Worm (Caenorhabditis elegans) whole organism, L2 larva: ENCODE measurements around the gene chst-1.
A peak's percentile ranks its signal among the peaks of the same experiment; 100 is the strongest.

Source experiments
- C34F6.9 ChIP-seq: fragments of 150-350 bp; optimal IDR thresholded peaks from 2 replicates; lab custom pipeline; 2014; ENCODE audit warnings: missing biosample characterization, missing genetic modification characterization
- F13H6.1 ChIP-seq: sonication (generic microtip); optimal IDR thresholded peaks from 2 replicates; lab custom pipeline; 2016; ENCODE audit warnings: missing genetic modification characterization, missing compliant biosample characterization
- R02D3.7 ChIP-seq: fragments of 150-350 bp; optimal IDR thresholded peaks from 2 replicates; lab custom pipeline; 2014; ENCODE audit warnings: missing biosample characterization, missing genetic modification characterization
- Y55F3AM.14 ChIP-seq: fragments of 200-800 bp; sonication (Bioruptor generic); optimal IDR thresholded peaks from 2 replicates; lab custom pipeline; 2018; ENCODE audit warnings: mild to moderate bottlenecking, missing genetic modification characterization, missing compliant biosample characterization
- ZK546.5 ChIP-seq: sonication (generic microtip); optimal IDR thresholded peaks from 2 replicates; lab custom pipeline; 2017; ENCODE audit warnings: missing biosample characterization, missing genetic modification characterization
- alr-1 ChIP-seq: fragments of 150-350 bp; optimal IDR thresholded peaks from 2 replicates; lab custom pipeline; 2014; ENCODE audit warnings: missing biosample characterization, missing genetic modification characterization
- aly-2 ChIP-seq: fragments of 150-350 bp; optimal IDR thresholded peaks from 2 replicates; lab custom pipeline; 2014; ENCODE audit warnings: missing biosample characterization, missing genetic modification characterization
- ama-1 ChIP-seq: fragments of 150-350 bp; optimal IDR thresholded peaks from 2 replicates; lab custom pipeline; 2018; ENCODE audit warnings: inconsistent platforms
- blmp-1 ChIP-seq: sonication (generic microtip); optimal IDR thresholded peaks from 2 replicates; lab custom pipeline; 2017; ENCODE audit warnings: missing genetic modification characterization, mild to moderate bottlenecking, missing compliant biosample characterization, antibody characterized with exemption, moderate library complexity; ENCODE audit not compliant: insufficient read depth
- ceh-16 ChIP-seq: fragments of 150-350 bp; optimal IDR thresholded peaks from 2 replicates; lab custom pipeline; 2014; ENCODE audit warnings: missing biosample characterization, missing genetic modification characterization
- ceh-82 ChIP-seq: fragments of 150-350 bp; optimal IDR thresholded peaks from 2 replicates; lab custom pipeline; 2014; ENCODE audit warnings: missing biosample characterization, missing genetic modification characterization
- crh-2 ChIP-seq: sonication (generic microtip); optimal IDR thresholded peaks from 2 replicates; lab custom pipeline; 2017; ENCODE audit warnings: missing biosample characterization, missing genetic modification characterization
- dmd-4 ChIP-seq: sonication (generic microtip); optimal IDR thresholded peaks from 2 replicates; lab custom pipeline; 2017; ENCODE audit warnings: missing biosample characterization, missing genetic modification characterization
- egl-27 ChIP-seq: sonication (generic microtip); optimal IDR thresholded peaks from 3 replicates; lab custom pipeline; 2017; ENCODE audit warnings: missing biosample characterization, missing genetic modification reagents, missing genetic modification characterization
- elt-1 ChIP-seq: fragments of 150-350 bp; optimal IDR thresholded peaks from 2 replicates; lab custom pipeline; 2014; ENCODE audit warnings: missing biosample characterization, missing genetic modification characterization
- elt-3 ChIP-seq: sonication (generic microtip); optimal IDR thresholded peaks from 2 replicates; lab custom pipeline; 2017; ENCODE audit warnings: missing biosample characterization, missing genetic modification characterization
- fos-1 ChIP-seq: fragments of 150-350 bp; optimal IDR thresholded peaks from 2 replicates; lab custom pipeline; 2014; ENCODE audit warnings: missing biosample characterization, missing genetic modification characterization
- gmeb-1 ChIP-seq: fragments of 150-350 bp; optimal IDR thresholded peaks from 2 replicates; lab custom pipeline; 2014; ENCODE audit warnings: missing biosample characterization, missing genetic modification characterization
- lin-11 ChIP-seq: fragments of 150-350 bp; sonication (generic microtip); optimal IDR thresholded peaks from 2 replicates; lab custom pipeline; 2014; ENCODE audit warnings: missing biosample characterization, missing genetic modification characterization, inconsistent platforms, mixed read lengths
- lin-13 ChIP-seq: fragments of 150-350 bp; optimal IDR thresholded peaks from 2 replicates; lab custom pipeline; 2014; ENCODE audit warnings: missing biosample characterization, missing genetic modification reagents, missing genetic modification characterization
- lin-39 ChIP-seq: fragments of 150-350 bp; optimal IDR thresholded peaks from 2 replicates; lab custom pipeline; 2014; ENCODE audit warnings: missing biosample characterization, missing genetic modification reagents, missing genetic modification characterization
- lsy-2 ChIP-seq, 2 experiments: fragments of 150-350 bp in 1 of 2; sonication (generic microtip) in 1 of 2; optimal IDR thresholded peaks; 2 replicates each; lab custom pipeline; 2014 to 2017; ENCODE audit warnings: missing biosample characterization in 2 of 2, missing genetic modification characterization in 2 of 2
- mab-5 ChIP-seq: fragments of 150-350 bp; optimal IDR thresholded peaks from 2 replicates; lab custom pipeline; 2014; ENCODE audit warnings: missing biosample characterization, missing genetic modification characterization
- mbf-1 ChIP-seq: sonication (generic microtip); optimal IDR thresholded peaks from 2 replicates; lab custom pipeline; 2017; ENCODE audit warnings: missing biosample characterization, missing genetic modification characterization
- mdl-1 ChIP-seq, 2 experiments: fragments of 150-350 bp in 1 of 2; sonication (generic microtip) in 1 of 2; optimal IDR thresholded peaks; 2 replicates each; lab custom pipeline; 2017; ENCODE audit warnings: missing biosample characterization in 2 of 2, missing genetic modification characterization in 2 of 2
- nhr-10 ChIP-seq: sonication (generic microtip); optimal IDR thresholded peaks from 2 replicates; lab custom pipeline; 2017; ENCODE audit warnings: missing biosample characterization, missing genetic modification characterization
- nhr-11 ChIP-seq: fragments of 150-350 bp; optimal IDR thresholded peaks from 2 replicates; lab custom pipeline; 2014; ENCODE audit warnings: missing biosample characterization, missing genetic modification characterization
- nhr-12 ChIP-seq: fragments of 150-350 bp; optimal IDR thresholded peaks from 2 replicates; lab custom pipeline; 2014; ENCODE audit warnings: missing biosample characterization, missing genetic modification characterization
- nhr-129 ChIP-seq: fragments of 150-350 bp; optimal IDR thresholded peaks from 2 replicates; lab custom pipeline; 2014; ENCODE audit warnings: missing biosample characterization, missing genetic modification characterization
- nhr-21 ChIP-seq: fragments of 150-350 bp; optimal IDR thresholded peaks from 2 replicates; lab custom pipeline; 2014; ENCODE audit warnings: missing biosample characterization, missing genetic modification characterization
- nhr-23 ChIP-seq: fragments of 150-350 bp; optimal IDR thresholded peaks from 2 replicates; lab custom pipeline; 2014; ENCODE audit warnings: missing biosample characterization, missing genetic modification reagents, missing genetic modification characterization
- nhr-237 ChIP-seq: fragments of 150-350 bp; optimal IDR thresholded peaks from 2 replicates; lab custom pipeline; 2014; ENCODE audit warnings: missing biosample characterization, missing genetic modification characterization
- nhr-25 ChIP-seq: fragments of 150-350 bp; sonication (generic microtip); optimal IDR thresholded peaks from 3 replicates; lab custom pipeline; 2014; ENCODE audit warnings: missing biosample characterization, missing genetic modification characterization
- nhr-6 ChIP-seq: fragments of 150-350 bp; optimal IDR thresholded peaks from 2 replicates; lab custom pipeline; 2014; ENCODE audit warnings: missing biosample characterization, missing genetic modification characterization
- nhr-77 ChIP-seq: fragments of 150-350 bp; optimal IDR thresholded peaks from 2 replicates; lab custom pipeline; 2014; ENCODE audit warnings: missing biosample characterization, missing genetic modification characterization
- peb-1 ChIP-seq: fragments of 150-350 bp; optimal IDR thresholded peaks from 2 replicates; lab custom pipeline; 2014; ENCODE audit warnings: missing biosample characterization, missing genetic modification characterization
- sem-4 ChIP-seq: fragments of 150-350 bp; optimal IDR thresholded peaks from 2 replicates; lab custom pipeline; 2014; ENCODE audit warnings: missing biosample characterization, missing genetic modification reagents, missing genetic modification characterization
- skn-1 ChIP-seq: sonication (generic microtip); optimal IDR thresholded peaks from 2 replicates; lab custom pipeline; 2017; ENCODE audit warnings: missing biosample characterization, missing genetic modification characterization
- sma-3 ChIP-seq: sonication (generic microtip); optimal IDR thresholded peaks from 2 replicates; lab custom pipeline; 2016; ENCODE audit warnings: missing genetic modification reagents, missing genetic modification characterization, missing compliant biosample characterization
- sma-9 ChIP-seq, 2 experiments: fragments of 150-350 bp in 1 of 2; sonication (generic microtip) in 1 of 2; optimal IDR thresholded peaks; 2 replicates each; lab custom pipeline; 2014 to 2016; ENCODE audit warnings: missing genetic modification characterization in 2 of 2, mild to moderate bottlenecking in 1 of 2, missing biosample characterization in 1 of 2, missing compliant biosample characterization in 1 of 2, missing genetic modification reagents in 1 of 2, moderate library complexity in 1 of 2
- snpc-4 ChIP-seq: fragments of 150-350 bp; optimal IDR thresholded peaks from 2 replicates; lab custom pipeline; 2014; ENCODE audit warnings: missing biosample characterization, missing genetic modification characterization
- unc-39 ChIP-seq: fragments of 150-350 bp; optimal IDR thresholded peaks from 2 replicates; lab custom pipeline; 2014; ENCODE audit warnings: missing biosample characterization, missing genetic modification characterization
- unc-55 ChIP-seq: fragments of 150-350 bp; sonication (generic microtip); optimal IDR thresholded peaks from 3 replicates; lab custom pipeline; 2014; ENCODE audit warnings: missing biosample characterization, missing genetic modification reagents, missing genetic modification characterization
- unc-62 ChIP-seq: fragments of 150-350 bp; optimal IDR thresholded peaks from 2 replicates; lab custom pipeline; 2014; ENCODE audit warnings: missing biosample characterization, missing genetic modification reagents, missing genetic modification characterization
- zag-1 ChIP-seq: fragments of 150-350 bp; optimal IDR thresholded peaks from 2 replicates; lab custom pipeline; 2014; ENCODE audit warnings: missing biosample characterization, missing genetic modification characterization
- ztf-1 ChIP-seq: fragments of 200-800 bp; sonication (Bioruptor generic); conservative IDR thresholded peaks from 2 replicates; pipeline ENCODE4 v1.3.6; 2022; ENCODE audit warnings: missing genetic modification characterization, missing compliant biosample characterization
- ztf-11 ChIP-seq: sonication (generic microtip); optimal IDR thresholded peaks from 2 replicates; lab custom pipeline; 2017; ENCODE audit warnings: missing biosample characterization, missing genetic modification characterization
- ztf-4 ChIP-seq: fragments of 150-350 bp; optimal IDR thresholded peaks from 2 replicates; lab custom pipeline; 2014; ENCODE audit warnings: missing biosample characterization, missing genetic modification characterization

Gene chst-1

ce11 chrII:8092537-8092936 is 14.2 kb downstream of the chst-1 start, which contains the start of gene ltd-1:
Gene ltd-1, minus strand, starts transcription at chrII:8092754.
- no peak for TF ChIP-seq ama-1 (lab: Kevin White, UChicago)
- TF ChIP-seq ZK546.5 (tag; lab: Kevin White, UChicago) = no peak
- TF ChIP-seq crh-2 (tag; lab: Kevin White, UChicago) = no peak
- TF ChIP-seq nhr-23 (tag; lab: Kevin White, UChicago) = no peak
- no peak for TF ChIP-seq peb-1 (tag; lab: Kevin White, UChicago)
- TF ChIP-seq Y55F3AM.14 (GFP tag; lab: Kevin White, UChicago) = no peak
- no peak for TF ChIP-seq nhr-129
- no peak for TF ChIP-seq nhr-10
- no peak for TF ChIP-seq nhr-21 (tag; lab: Kevin White, UChicago)
- TF ChIP-seq mdl-1 (tag; optimal IDR thresholded peaks at IDR 0.05; lab: Kevin White, UChicago) = no peak
- TF ChIP-seq aly-2 (tag; lab: Kevin White, UChicago) = no peak
- TF ChIP-seq R02D3.7 (tag; lab: Kevin White, UChicago) = no peak
- TF ChIP-seq sma-3 = no peak
- no peak for TF ChIP-seq gmeb-1 (tag; lab: Kevin White, UChicago)
- TF ChIP-seq ceh-82 (tag; lab: Kevin White, UChicago) = no peak

- TF ChIP-seq sem-4 (tag; lab: Kevin White, UChicago) (no peak), ceh-16 (tag; lab: Kevin White, UChicago) (peak; percentile 12), lin-13 (GFP tag; lab: Kevin White, UChicago) (peak; percentile 71), sma-9 (GFP tag; optimal IDR thresholded peaks at IDR 0.05; lab: Kevin White, UChicago) (peak; percentile 67), sma-9 (tag; optimal IDR thresholded peaks at IDR 0.05; lab: Kevin White, UChicago) (no peak), lin-11 (no peak), ama-1 (lab: Kevin White, UChicago) (peak; percentile 84), nhr-237 (no peak), R02D3.7 (tag; lab: Kevin White, UChicago) (no peak), ztf-11 (no peak), skn-1 (tag; lab: Kevin White, UChicago) (peak; percentile 14), crh-2 (tag; lab: Kevin White, UChicago) (peak; percentile 69), fos-1 (tag; lab: Kevin White, UChicago) (peak; percentile 78), zag-1 (tag; lab: Kevin White, UChicago) (no peak), peb-1 (tag; lab: Kevin White, UChicago) (no peak), aly-2 (tag; lab: Kevin White, UChicago) (no peak), ZK546.5 (tag; lab: Kevin White, UChicago) (no peak), mdl-1 (tag; optimal IDR thresholded peaks at IDR 0.05; lab: Kevin White, UChicago) (peak; percentile 24 to 34), elt-1 (no peak), alr-1 (no peak), blmp-1 (tag; lab: Kevin White, UChicago) (peak; percentile 28), nhr-10 (no peak), nhr-77 (tag; lab: Kevin White, UChicago) (no peak), sma-3 (peak; percentile 84), F13H6.1 (tag; lab: Kevin White, UChicago) (peak; percentile 63), dmd-4 (no peak), mab-5 (tag; lab: Kevin White, UChicago) (no peak), ceh-82 (tag; lab: Kevin White, UChicago) (no peak), snpc-4 (tag; lab: Kevin White, UChicago) (peak; percentile 98), ztf-4 (tag; lab: Kevin White, UChicago) (no peak), mbf-1 (tag; lab: Kevin White, UChicago) (no peak), C34F6.9 (peak; percentile 18), elt-3 (tag; lab: Kevin White, UChicago) (no peak), Y55F3AM.14 (GFP tag; lab: Kevin White, UChicago) (no peak), unc-55 (GFP tag; lab: Kevin White, UChicago) (peak; percentile 64), lin-39 (tag; lab: Kevin White, UChicago) (no peak), nhr-25 (tag; lab: Kevin White, UChicago) (peak; percentile 59), lsy-2 (tag; optimal IDR thresholded peaks at IDR 0.05; lab: Kevin White, UChicago) (peak; percentile 51), egl-27 (peak; percentile 63), ztf-1 (GFP tag; lab: Robert Waterston, UW) (no peak), nhr-21 (tag; lab: Kevin White, UChicago) (peak; percentile 55), nhr-6 (no peak), nhr-129 (peak; percentile 85), nhr-11 (no peak), nhr-12 (no peak), gmeb-1 (tag; lab: Kevin White, UChicago) (peak; percentile 74), unc-62 (GFP tag; lab: Kevin White, UChicago) (no peak), unc-39 (tag; lab: Kevin White, UChicago) (no peak), nhr-23 (tag; lab: Kevin White, UChicago) (no peak)
These were observed 15.2 kb downstream of the chst-1 start for ce11 chrII:8091528-8091927.
